Worm (Caenorhabditis elegans) whole organism, L4 larva: Measurements from ENCODE around the gene sdz-6.

ENCODE experiments used
- F10B5.3 ChIP-seq: sonication (generic microtip); optimal IDR thresholded peaks from 2 replicates; lab custom pipeline; 2016; ENCODE audit warnings: mild to moderate bottlenecking, missing genetic modification characterization, missing compliant biosample characterization
- Y75B8A.6 ChIP-seq: fragments of 200-800 bp; sonication (Bioruptor generic); IDR thresholded peaks from 2 replicates; pipeline ENCODE4 v1.3.6; 2022; ENCODE audit warnings: missing genetic modification reagents, missing genetic modification characterization, missing compliant biosample characterization
- ceh-32 ChIP-seq: sonication (generic microtip); optimal IDR thresholded peaks from 2 replicates; lab custom pipeline; 2016; ENCODE audit warnings: mild to moderate bottlenecking, missing genetic modification characterization, missing compliant biosample characterization; ENCODE audit not compliant: poor library complexity
- ces-1 ChIP-seq: fragments of 150-350 bp; sonication (generic microtip); optimal IDR thresholded peaks from 4 replicates; lab custom pipeline; 2014; ENCODE audit warnings: missing biosample characterization, missing genetic modification reagents, missing genetic modification characterization
- dpl-1 ChIP-seq: fragments of 150-350 bp; optimal IDR thresholded peaks from 2 replicates; lab custom pipeline; 2014; ENCODE audit warnings: missing biosample characterization, missing genetic modification reagents, missing genetic modification characterization
- jun-1 ChIP-seq: fragments of 150-350 bp; optimal IDR thresholded peaks from 2 replicates; lab custom pipeline; 2014; ENCODE audit warnings: missing biosample characterization, missing genetic modification reagents, missing genetic modification characterization
- nhr-11 ChIP-seq: fragments of 150-350 bp; optimal IDR thresholded peaks from 2 replicates; lab custom pipeline; 2014; ENCODE audit warnings: missing biosample characterization, missing genetic modification characterization
- nhr-48 ChIP-seq: sonication (generic microtip); optimal IDR thresholded peaks from 2 replicates; lab custom pipeline; 2016; ENCODE audit warnings: mild to moderate bottlenecking, missing genetic modification characterization, missing compliant biosample characterization
- pha-4 ChIP-seq, 2 experiments: fragments of 150-350 bp in 1 of 2; fragments of 200-800 bp in 1 of 2; sonication (Bioruptor generic) in 1 of 2; IDR thresholded peaks in 1 of 2; optimal IDR thresholded peaks in 1 of 2; 2 replicates each; pipeline versions ENCODE4 v1.3.6 to Lab custom; 2014 to 2022; ENCODE audit warnings: missing genetic modification characterization in 2 of 2, missing genetic modification reagents in 2 of 2, missing biosample characterization in 1 of 2, missing compliant biosample characterization in 1 of 2
- pqm-1 ChIP-seq: sonication (generic microtip); optimal IDR thresholded peaks from 2 replicates; lab custom pipeline; 2017; ENCODE audit warnings: missing biosample characterization, missing genetic modification characterization
- unc-130 ChIP-seq: sonication (generic microtip); optimal IDR thresholded peaks from 2 replicates; lab custom pipeline; 2016; ENCODE audit warnings: missing genetic modification reagents, missing genetic modification characterization, missing compliant biosample characterization
- unc-39 ChIP-seq: sonication (generic microtip); optimal IDR thresholded peaks from 2 replicates; lab custom pipeline; 2017; ENCODE audit warnings: missing biosample characterization, missing genetic modification characterization
- ztf-11 ChIP-seq: fragments of 150-350 bp; optimal IDR thresholded peaks from 2 replicates; lab custom pipeline; 2014; ENCODE audit warnings: missing biosample characterization, missing genetic modification characterization

ce11 chrV:19354506-19354905 is 34.1 kb downstream of the sdz-6 start:
- no peak for TF ChIP-seq ceh-32 (tag; lab: Kevin White, UChicago)
- no peak for TF ChIP-seq ztf-11 (tag; lab: Kevin White, UChicago)
- no peak for TF ChIP-seq Y75B8A.6 (GFP tag; lab: Robert Waterston, UW)
- no peak for TF ChIP-seq nhr-11 (tag; lab: Kevin White, UChicago)
- no peak for TF ChIP-seq pqm-1 (tag; lab: Kevin White, UChicago)
- TF ChIP-seq jun-1: no peak
- TF ChIP-seq unc-130: no peak
- TF ChIP-seq unc-39: no peak
- no peak for TF ChIP-seq F10B5.3 (tag; lab: Kevin White, UChicago)
- TF ChIP-seq pha-4 (GFP tag; IDR thresholded peaks at IDR 0.05; lab: Robert Waterston, UW): no peak
- no peak for TF ChIP-seq pha-4 (tag; optimal IDR thresholded peaks at IDR 0.05; lab: Kevin White, UChicago)
- no peak for TF ChIP-seq nhr-48 (tag; lab: Kevin White, UChicago)
- TF ChIP-seq ces-1: no peak
- no peak for TF ChIP-seq dpl-1
